Fruit fly (Drosophila melanogaster) whole organism, pupa: ENCODE results near the gene CG2663.

Experiments used
- CG10348 ChIP-seq: fragments of 200-800 bp; sonication (Bioruptor generic); IDR thresholded peaks from 2 replicates; pipeline ENCODE4 v1.3.6; 2022; ENCODE audit warnings: missing biosample characterization, missing genetic modification characterization
- CG12605 ChIP-seq: fragments of 200-800 bp; sonication (Bioruptor generic); IDR thresholded peaks from 2 replicates; pipeline ENCODE4 v1.3.6; 2022; ENCODE audit warnings: missing biosample characterization, missing genetic modification characterization
- CG13204 ChIP-seq: fragments of 200-800 bp; sonication (Bioruptor generic); optimal IDR thresholded peaks from 2 replicates; lab custom pipeline; 2018; ENCODE audit warnings: missing biosample characterization, mild to moderate bottlenecking, missing genetic modification characterization, moderate library complexity
- CG14655 ChIP-seq: fragments of 200-800 bp; sonication (Bioruptor generic); optimal IDR thresholded peaks from 3 replicates; lab custom pipeline; 2017; ENCODE audit warnings: mild to moderate bottlenecking, missing biosample characterization, missing genetic modification reagents, missing genetic modification characterization
- CG15710 ChIP-seq: fragments of 200-800 bp; sonication (Bioruptor generic); optimal IDR thresholded peaks from 2 replicates; lab custom pipeline; 2018; ENCODE audit warnings: missing biosample characterization, mild to moderate bottlenecking, missing genetic modification characterization, moderate library complexity
- CG17806 ChIP-seq: fragments of 200-800 bp; sonication (Bioruptor generic); optimal IDR thresholded peaks from 2 replicates; lab custom pipeline; 2018; ENCODE audit warnings: missing biosample characterization, mild to moderate bottlenecking, missing genetic modification characterization, moderate library complexity
- CG32121 ChIP-seq: fragments of 200-800 bp; sonication (Bioruptor generic); IDR thresholded peaks from 2 replicates; pipeline ENCODE4 v1.3.6; 2022; ENCODE audit warnings: missing biosample characterization, missing genetic modification characterization
- CG34367 ChIP-seq: fragments of 200-800 bp; sonication (Bioruptor generic); optimal IDR thresholded peaks from 2 replicates; lab custom pipeline; 2018; ENCODE audit warnings: missing biosample characterization, mild to moderate bottlenecking, missing genetic modification characterization
- CG4496 ChIP-seq: fragments of 200-800 bp; sonication (Bioruptor generic); IDR thresholded peaks from 3 replicates; pipeline ENCODE4 v1.3.6; 2022; ENCODE audit warnings: missing biosample characterization, missing genetic modification characterization
- CG8159 ChIP-seq: fragments of 200-800 bp; sonication (Bioruptor generic); optimal IDR thresholded peaks from 3 replicates; lab custom pipeline; 2018; ENCODE audit warnings: missing biosample characterization, mild to moderate bottlenecking, missing genetic modification characterization, moderate library complexity
- CG8301 ChIP-seq: fragments of 200-800 bp; sonication (Bioruptor generic); optimal IDR thresholded peaks from 2 replicates; lab custom pipeline; 2018; ENCODE audit warnings: missing biosample characterization, mild to moderate bottlenecking, missing genetic modification characterization
- CG9948 ChIP-seq: fragments of 200-800 bp; sonication (Bioruptor generic); optimal IDR thresholded peaks from 2 replicates; lab custom pipeline; 2018; ENCODE audit warnings: missing biosample characterization, mild to moderate bottlenecking, missing genetic modification characterization, moderate library complexity
- D1 ChIP-seq: fragments of 200-800 bp; sonication (Bioruptor generic); optimal IDR thresholded peaks from 2 replicates; lab custom pipeline; 2018; ENCODE audit warnings: missing biosample characterization, mild to moderate bottlenecking, missing genetic modification characterization, moderate library complexity
- EcR ChIP-seq: fragments of 200-800 bp; sonication (Bioruptor generic); optimal IDR thresholded peaks from 3 replicates; lab custom pipeline; 2019; ENCODE audit warnings: missing biosample characterization, missing genetic modification characterization, mild to moderate bottlenecking, moderate library complexity, missing genetic modification reagents
- Ets98B ChIP-seq: fragments of 200-800 bp; sonication (Bioruptor generic); IDR thresholded peaks from 2 replicates; pipeline ENCODE4 v1.3.6; 2022; ENCODE audit warnings: missing biosample characterization, missing genetic modification characterization
- Pif1A ChIP-seq: fragments of 200-800 bp; sonication (Bioruptor generic); optimal IDR thresholded peaks from 3 replicates; lab custom pipeline; 2016; ENCODE audit warnings: missing biosample characterization, missing genetic modification characterization
- Pif1B ChIP-seq: fragments of 200-800 bp; sonication (Bioruptor generic); optimal IDR thresholded peaks from 3 replicates; lab custom pipeline; 2016; ENCODE audit warnings: missing biosample characterization, missing genetic modification characterization
- Snoo ChIP-seq: fragments of 200-800 bp; sonication (Bioruptor generic); optimal IDR thresholded peaks from 3 replicates; lab custom pipeline; 2017; ENCODE audit warnings: missing biosample characterization, mild to moderate bottlenecking, missing genetic modification characterization, inconsistent platforms
- fd96Ca ChIP-seq: fragments of 200-800 bp; sonication (Bioruptor generic); IDR thresholded peaks from 3 replicates; pipeline ENCODE4 v1.3.6; 2022; ENCODE audit warnings: missing biosample characterization, missing genetic modification characterization
- gl ChIP-seq: fragments of 200-800 bp; sonication (Bioruptor generic); optimal IDR thresholded peaks from 2 replicates; lab custom pipeline; 2018; ENCODE audit warnings: missing biosample characterization, mild to moderate bottlenecking, missing genetic modification characterization
- rn ChIP-seq: fragments of 200-800 bp; sonication (Bioruptor generic); IDR thresholded peaks from 2 replicates; pipeline ENCODE4 v1.3.6; 2022; ENCODE audit warnings: missing biosample characterization, missing genetic modification characterization

CG2663 gene

DNA sequence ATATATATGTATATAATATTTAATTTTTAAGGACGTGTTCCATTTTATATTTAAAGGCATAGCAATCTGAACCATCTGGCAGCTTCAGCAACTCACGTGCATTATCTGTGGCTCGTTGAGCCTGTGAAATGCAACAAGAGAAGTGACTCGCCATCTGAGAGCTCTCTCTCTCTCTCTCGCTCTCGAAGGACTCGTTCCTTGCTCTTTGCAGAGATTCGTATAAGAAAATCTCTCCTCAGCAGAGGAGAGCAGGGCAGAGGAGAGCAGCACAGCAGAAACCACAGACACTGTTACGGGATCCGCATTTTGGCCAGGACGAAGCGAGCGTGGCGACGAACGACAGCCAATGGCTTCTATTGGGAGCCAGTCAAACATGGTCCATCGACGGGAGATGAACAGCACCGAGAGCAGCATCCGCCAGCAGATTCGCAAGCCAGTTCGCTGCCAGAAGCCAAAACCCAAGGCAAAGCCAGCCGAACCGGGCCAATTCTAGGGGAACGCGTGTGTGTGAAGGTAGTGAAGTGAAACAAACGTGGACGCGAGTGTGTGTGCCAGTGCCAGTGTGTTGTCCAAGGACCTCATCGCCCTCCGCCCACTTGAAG, 10.3 kb upstream of the CG2663 start, which contains the start of gene CG14669:
CG14669 (plus strand) TSS at position 381 of the 602 bp plus-strand sequence.
- TF ChIP-seq Snoo (no peak), CG8159 (tag; lab: Kevin White, UChicago) (no peak), CG8301 (tag; lab: Kevin White, UChicago) (no peak), CG13204 (GFP tag; lab: Kevin White, UChicago) (no peak), EcR (GFP tag; lab: Kevin White, UChicago) (no peak), rn (GFP tag; lab: Robert Waterston, UW) (no peak), Ets98B (no peak), CG14655 (GFP tag; lab: Kevin White, UChicago) (no peak), CG34367 (tag; lab: Kevin White, UChicago) (no peak), Pif1B (GFP tag; lab: Kevin White, UChicago) (no peak), Pif1A (no peak), CG9948 (tag; lab: Kevin White, UChicago) (no peak)

DNA sequence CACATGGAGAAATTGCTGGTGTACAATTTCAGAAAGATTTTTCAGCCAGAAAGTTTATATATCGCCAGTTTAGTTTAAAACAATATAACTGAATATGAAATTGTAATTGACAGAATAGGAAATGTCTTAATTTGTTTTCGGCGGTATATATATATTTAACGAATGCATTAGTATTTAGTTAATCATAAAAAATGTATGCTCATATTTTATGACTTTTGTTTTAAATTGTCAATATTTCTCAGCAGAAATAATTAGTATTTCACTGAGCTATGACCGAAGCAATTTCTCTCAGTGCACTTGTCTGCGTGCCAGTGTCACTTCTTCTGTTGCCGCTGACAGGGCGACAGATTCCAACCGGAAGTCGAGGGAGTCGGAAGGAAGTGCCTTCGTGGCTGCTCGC, 9.1 kb upstream of the CG2663 start:
- TF ChIP-seq CG8301 (tag; lab: Kevin White, UChicago) = peak; percentile 11
- no peak for TF ChIP-seq CG32121 (GFP tag; lab: Robert Waterston, UW)
- TF ChIP-seq CG4496 (GFP tag; lab: Robert Waterston, UW) = no peak
- no peak for TF ChIP-seq rn (GFP tag; lab: Robert Waterston, UW)
- no peak for TF ChIP-seq CG14655 (GFP tag; lab: Kevin White, UChicago)
- no peak for TF ChIP-seq CG9948 (tag; lab: Kevin White, UChicago)
- no peak for TF ChIP-seq D1
- TF ChIP-seq CG34367 (tag; lab: Kevin White, UChicago) = no peak
- no peak for TF ChIP-seq CG15710 (tag; lab: Kevin White, UChicago)
- TF ChIP-seq Pif1A = no peak
- no peak for TF ChIP-seq CG10348 (GFP tag; lab: Robert Waterston, UW)
- no peak for TF ChIP-seq CG13204 (GFP tag; lab: Kevin White, UChicago)
- TF ChIP-seq Snoo = no peak
- TF ChIP-seq fd96Ca = no peak
- no peak for TF ChIP-seq CG17806
- TF ChIP-seq CG12605 (GFP tag; lab: Robert Waterston, UW) = no peak
- peak; percentile 36 for TF ChIP-seq CG8159 (tag; lab: Kevin White, UChicago)

DNA sequence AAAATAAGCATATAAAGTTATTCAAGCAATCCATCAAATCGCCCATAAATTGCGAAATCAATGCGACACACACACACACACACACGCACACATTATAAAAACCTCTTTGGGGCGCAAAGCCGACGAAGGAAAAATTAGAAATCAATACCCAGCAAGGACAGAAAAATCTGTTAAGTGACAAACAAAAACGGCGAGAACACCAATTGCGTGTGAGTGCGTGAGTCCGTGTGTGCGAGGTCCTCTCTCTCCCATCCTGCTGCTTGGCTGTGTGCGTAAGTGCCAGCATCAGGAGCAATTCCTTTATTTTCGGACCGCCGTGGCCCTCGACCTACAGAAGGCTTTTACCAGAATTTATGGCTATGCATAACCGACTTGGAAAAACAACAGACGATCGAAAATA, 8.4 kb upstream of the CG2663 start, which contains the start of gene Orco:
Orco (minus strand) TSS at position 101 of the 400 bp plus-strand sequence.
- TF ChIP-seq Pif1A (no peak), CG10348 (GFP tag; lab: Robert Waterston, UW) (no peak), CG12605 (GFP tag; lab: Robert Waterston, UW) (no peak), EcR (GFP tag; lab: Kevin White, UChicago) (no peak)

DNA sequence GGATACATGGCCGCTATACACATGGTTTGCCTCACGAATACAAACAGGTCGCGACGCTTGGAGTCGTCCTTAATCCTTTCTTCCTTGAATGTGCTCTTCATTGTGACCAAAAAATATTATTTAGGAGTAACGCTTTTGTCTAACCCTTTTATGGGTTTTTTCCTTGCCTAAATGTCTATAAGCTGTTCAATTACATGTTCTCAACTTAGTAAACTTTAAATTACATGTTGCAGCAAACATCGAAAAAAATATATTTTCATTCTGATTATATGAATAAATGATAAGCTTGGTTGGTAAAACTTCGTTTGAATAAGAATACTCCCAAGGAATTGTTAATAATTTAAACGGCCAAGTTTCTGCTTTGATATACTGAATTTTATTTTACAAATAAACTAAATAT, 4.8 kb downstream of the CG2663 start, which contains the start of gene Or83a:
Or83a (minus strand) TSS at position 101 of the 400 bp plus-strand sequence.
- TF ChIP-seq gl (tag; lab: Kevin White, UChicago) = no peak
- TF ChIP-seq Pif1A = no peak
- TF ChIP-seq CG14655 (GFP tag; lab: Kevin White, UChicago) = no peak
- no peak for TF ChIP-seq CG13204 (GFP tag; lab: Kevin White, UChicago)
- TF ChIP-seq rn (GFP tag; lab: Robert Waterston, UW) = no peak
- no peak for TF ChIP-seq CG10348 (GFP tag; lab: Robert Waterston, UW)
- no peak for TF ChIP-seq CG34367 (tag; lab: Kevin White, UChicago)
- no peak for TF ChIP-seq Ets98B
- no peak for TF ChIP-seq CG17806
- no peak for TF ChIP-seq CG15710 (tag; lab: Kevin White, UChicago)
- TF ChIP-seq CG8159 (tag; lab: Kevin White, UChicago) = no peak
- no peak for TF ChIP-seq CG32121 (GFP tag; lab: Robert Waterston, UW)
- TF ChIP-seq EcR (GFP tag; lab: Kevin White, UChicago) = no peak
- no peak for TF ChIP-seq CG12605 (GFP tag; lab: Robert Waterston, UW)
- TF ChIP-seq CG4496 (GFP tag; lab: Robert Waterston, UW) = no peak
- TF ChIP-seq CG9948 (tag; lab: Kevin White, UChicago) = no peak
- no peak for TF ChIP-seq Snoo
- TF ChIP-seq Pif1B (GFP tag; lab: Kevin White, UChicago) = no peak
- TF ChIP-seq fd96Ca = no peak
- no peak for TF ChIP-seq D1

DNA sequence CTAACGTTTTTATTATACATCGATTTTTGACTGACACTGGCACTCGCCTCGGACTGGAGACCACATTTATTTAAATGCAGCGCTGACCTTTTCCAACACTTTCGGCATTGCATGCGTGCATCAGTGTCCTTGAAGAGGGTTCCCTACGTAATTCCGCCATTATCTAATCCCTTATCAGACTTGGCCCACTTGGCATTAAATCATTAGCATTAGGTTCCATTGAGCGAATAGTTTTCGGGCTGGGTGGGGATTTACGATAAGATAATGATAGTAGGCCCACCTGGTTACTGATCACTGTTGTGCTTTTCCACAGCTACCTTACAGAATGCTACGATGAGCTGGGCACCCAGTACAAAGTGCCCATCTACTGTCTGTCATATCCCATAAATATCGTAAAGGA, 8.7 kb downstream of the CG2663 start:
- no peak for TF ChIP-seq CG34367 (tag; lab: Kevin White, UChicago)
- no peak for TF ChIP-seq CG15710 (tag; lab: Kevin White, UChicago)
- TF ChIP-seq EcR (GFP tag; lab: Kevin White, UChicago) = no peak
- no peak for TF ChIP-seq CG32121 (GFP tag; lab: Robert Waterston, UW)
- TF ChIP-seq CG9948 (tag; lab: Kevin White, UChicago) = no peak
- no peak for TF ChIP-seq CG13204 (GFP tag; lab: Kevin White, UChicago)
- no peak for TF ChIP-seq CG17806

DNA sequence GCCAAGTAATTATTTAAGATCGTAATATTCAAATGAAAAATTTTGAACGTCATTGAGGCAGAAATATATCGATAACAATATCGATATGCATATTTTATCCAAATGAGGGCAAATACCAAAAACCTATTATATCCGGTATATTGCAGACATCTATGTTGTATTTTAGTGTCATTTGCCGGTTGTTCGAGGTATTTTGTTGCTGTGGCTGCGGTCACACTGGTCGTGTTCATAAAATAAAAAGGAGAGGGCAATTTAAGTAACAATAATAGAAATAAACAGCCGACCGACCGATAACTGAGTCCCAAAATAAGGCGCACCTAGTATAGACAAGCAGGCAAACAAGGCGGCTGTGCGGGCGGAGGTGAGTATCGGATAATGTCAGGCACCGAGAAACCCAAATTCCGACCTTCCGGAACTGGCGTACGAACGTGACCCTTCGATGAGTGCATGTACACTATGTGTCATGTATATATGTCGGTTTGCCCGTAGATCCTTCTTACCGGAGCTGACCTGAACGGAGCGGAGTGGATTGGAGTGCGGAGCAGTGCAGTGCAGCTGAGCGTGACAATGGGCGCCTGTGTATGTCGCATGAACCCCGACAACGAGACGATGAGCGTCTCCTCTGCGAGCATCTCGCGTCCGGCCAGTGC, 10.1 kb downstream of the CG2663 start, which contains the start of gene CG1172:
CG1172 (plus strand) TSS at position 181 of the 650 bp plus-strand sequence.
- TF ChIP-seq CG4496 (GFP tag; lab: Robert Waterston, UW) = 0 out of 3 replicates have a peak, but pooled peaks have one; percentile 17
- no peak for TF ChIP-seq CG8301 (tag; lab: Kevin White, UChicago)
- no peak for TF ChIP-seq CG10348 (GFP tag; lab: Robert Waterston, UW)
- TF ChIP-seq CG15710 (tag; lab: Kevin White, UChicago) = no peak
- TF ChIP-seq CG14655 (GFP tag; lab: Kevin White, UChicago) = no peak
